Worm (Caenorhabditis elegans) whole organism, late embryonic: ENCODE measurements around the gene nsph-4.3.

Experiments used
- K02D7.2 ChIP-seq: sonication (generic microtip); optimal IDR thresholded peaks from 2 replicates; lab custom pipeline; 2017; ENCODE audit warnings: mild to moderate bottlenecking, missing genetic modification characterization, missing compliant biosample characterization
- Y22D7AL.16 ChIP-seq: sonication (generic microtip); optimal IDR thresholded peaks from 2 replicates; lab custom pipeline; 2016; ENCODE audit warnings: missing genetic modification characterization, missing compliant biosample characterization
- ahr-1 ChIP-seq: sonication (generic microtip); optimal IDR thresholded peaks from 2 replicates; lab custom pipeline; 2016; ENCODE audit warnings: missing genetic modification characterization, missing compliant biosample characterization
- ama-1 ChIP-seq: fragments of 150-350 bp; optimal IDR thresholded peaks from 2 replicates; lab custom pipeline; 2014
- ceh-19 ChIP-seq: fragments of 200-800 bp; sonication (Bioruptor generic); optimal IDR thresholded peaks from 2 replicates; lab custom pipeline; 2018; ENCODE audit warnings: mild to moderate bottlenecking, missing genetic modification characterization, missing compliant biosample characterization
- ceh-22 ChIP-seq: sonication (generic microtip); optimal IDR thresholded peaks from 2 replicates; lab custom pipeline; 2017; ENCODE audit warnings: missing biosample characterization, missing genetic modification characterization
- ceh-24 ChIP-seq: sonication (generic microtip); optimal IDR thresholded peaks from 2 replicates; lab custom pipeline; 2016; ENCODE audit warnings: mild to moderate bottlenecking, missing genetic modification characterization, missing compliant biosample characterization
- ceh-30 ChIP-seq: fragments of 150-350 bp; optimal IDR thresholded peaks from 2 replicates; lab custom pipeline; 2014; ENCODE audit warnings: missing biosample characterization, missing genetic modification characterization
- ceh-34 ChIP-seq: sonication (generic microtip); optimal IDR thresholded peaks from 2 replicates; lab custom pipeline; 2016; ENCODE audit warnings: mild to moderate bottlenecking, missing genetic modification characterization, missing compliant biosample characterization
- ceh-48 ChIP-seq: sonication (generic microtip); optimal IDR thresholded peaks from 2 replicates; lab custom pipeline; 2016; ENCODE audit warnings: missing genetic modification characterization, inconsistent platforms, missing compliant biosample characterization
- ceh-9 ChIP-seq: sonication (generic microtip); optimal IDR thresholded peaks from 2 replicates; lab custom pipeline; 2016; ENCODE audit warnings: mild to moderate bottlenecking, missing genetic modification characterization, inconsistent platforms, missing compliant biosample characterization
- dmd-4 ChIP-seq: sonication (generic microtip); optimal IDR thresholded peaks from 2 replicates; lab custom pipeline; 2016; ENCODE audit warnings: borderline replicate concordance, missing genetic modification characterization, missing compliant biosample characterization
- elt-4 ChIP-seq: sonication (generic microtip); optimal IDR thresholded peaks from 2 replicates; lab custom pipeline; 2016; ENCODE audit warnings: missing genetic modification characterization, missing compliant biosample characterization
- ets-4 ChIP-seq: sonication (generic microtip); optimal IDR thresholded peaks from 2 replicates; lab custom pipeline; 2016; ENCODE audit warnings: missing genetic modification characterization, missing compliant biosample characterization
- eyg-1 ChIP-seq: sonication (generic microtip); optimal IDR thresholded peaks from 2 replicates; lab custom pipeline; 2016; ENCODE audit warnings: missing genotype, missing genetic modification characterization, missing compliant biosample characterization
- fax-1 ChIP-seq: sonication (generic microtip); optimal IDR thresholded peaks from 2 replicates; lab custom pipeline; 2016; ENCODE audit warnings: missing genotype, missing genetic modification characterization, missing compliant biosample characterization
- fkh-10 ChIP-seq: fragments of 150-350 bp; optimal IDR thresholded peaks from 2 replicates; lab custom pipeline; 2014; ENCODE audit warnings: missing biosample characterization, missing genetic modification reagents, missing genetic modification characterization
- hlh-15 ChIP-seq: sonication (generic microtip); optimal IDR thresholded peaks from 2 replicates; lab custom pipeline; 2016; ENCODE audit warnings: missing genetic modification characterization, missing compliant biosample characterization
- hlh-6 ChIP-seq: sonication (generic microtip); optimal IDR thresholded peaks from 2 replicates; lab custom pipeline; 2016; ENCODE audit warnings: missing genotype, missing genetic modification characterization, missing compliant biosample characterization
- lim-6 ChIP-seq: sonication (generic microtip); optimal IDR thresholded peaks from 2 replicates; lab custom pipeline; 2016; ENCODE audit warnings: missing genetic modification characterization, missing compliant biosample characterization
- lin-11 ChIP-seq: fragments of 200-800 bp; sonication (Bioruptor generic); optimal IDR thresholded peaks from 2 replicates; lab custom pipeline; 2018; ENCODE audit warnings: mild to moderate bottlenecking, missing genetic modification characterization, missing compliant biosample characterization
- nfya-1 ChIP-seq: sonication (generic microtip); optimal IDR thresholded peaks from 2 replicates; lab custom pipeline; 2017; ENCODE audit warnings: missing genetic modification characterization, mild to moderate bottlenecking, missing compliant biosample characterization, antibody characterized with exemption, moderate library complexity
- nhr-11 ChIP-seq: fragments of 150-350 bp; optimal IDR thresholded peaks from 2 replicates; lab custom pipeline; 2014; ENCODE audit warnings: missing biosample characterization, missing genetic modification characterization
- odd-2 ChIP-seq: sonication (generic microtip); optimal IDR thresholded peaks from 2 replicates; lab custom pipeline; 2017; ENCODE audit warnings: antibody characterized with exemption, mild to moderate bottlenecking, missing genetic modification characterization, missing compliant biosample characterization
- pag-3 ChIP-seq: sonication (generic microtip); optimal IDR thresholded peaks from 2 replicates; lab custom pipeline; 2016; ENCODE audit warnings: missing compliant biosample characterization, missing genetic modification characterization, borderline replicate concordance
- pat-9 ChIP-seq: fragments of 200-800 bp; sonication (Bioruptor generic); optimal IDR thresholded peaks from 2 replicates; lab custom pipeline; 2018; ENCODE audit warnings: mild to moderate bottlenecking, missing genetic modification characterization, moderate library complexity, missing compliant biosample characterization
- pha-2 ChIP-seq: sonication (generic microtip); optimal IDR thresholded peaks from 2 replicates; lab custom pipeline; 2017; ENCODE audit warnings: mild to moderate bottlenecking, missing genetic modification characterization, missing compliant biosample characterization
- pha-4 ChIP-seq: fragments of 150-350 bp; optimal IDR thresholded peaks from 2 replicates; lab custom pipeline; 2018; ENCODE audit warnings: missing biosample characterization, missing genetic modification reagents, missing genetic modification characterization
- pros-1 ChIP-seq: fragments of 150-350 bp; optimal IDR thresholded peaks from 2 replicates; lab custom pipeline; 2014; ENCODE audit warnings: missing biosample characterization, missing genetic modification reagents, missing genetic modification characterization
- ref-2 ChIP-seq: sonication (generic microtip); optimal IDR thresholded peaks from 2 replicates; lab custom pipeline; 2016; ENCODE audit warnings: missing genetic modification characterization, missing compliant biosample characterization
- rnt-1 ChIP-seq: sonication (generic microtip); optimal IDR thresholded peaks from 2 replicates; lab custom pipeline; 2016; ENCODE audit warnings: missing genetic modification characterization, missing compliant biosample characterization
- sox-4 ChIP-seq: sonication (generic microtip); optimal IDR thresholded peaks from 2 replicates; lab custom pipeline; 2017; ENCODE audit warnings: mild to moderate bottlenecking, missing genetic modification characterization, inconsistent platforms, missing compliant biosample characterization
- syd-9 ChIP-seq: sonication (generic microtip); optimal IDR thresholded peaks from 2 replicates; lab custom pipeline; 2016; ENCODE audit warnings: mild to moderate bottlenecking, missing genetic modification characterization, moderate library complexity, missing compliant biosample characterization
- tbx-2 ChIP-seq: sonication (generic microtip); optimal IDR thresholded peaks from 2 replicates; lab custom pipeline; 2016; ENCODE audit warnings: missing genetic modification characterization, missing compliant biosample characterization
- ttx-3 ChIP-seq: sonication (generic microtip); optimal IDR thresholded peaks from 2 replicates; lab custom pipeline; 2016; ENCODE audit warnings: missing genetic modification reagents, missing genetic modification characterization, missing compliant biosample characterization
- unc-3 ChIP-seq, 2 experiments: fragments of 200-800 bp in 1 of 2; sonication (Bioruptor generic) in 1 of 2; sonication (generic microtip) in 1 of 2; conservative IDR thresholded peaks in 1 of 2; optimal IDR thresholded peaks in 1 of 2; 2 replicates each; pipeline versions ENCODE4 v1.3.6 to Lab custom; 2016 to 2022; ENCODE audit warnings: missing compliant biosample characterization in 2 of 2, missing genetic modification characterization in 2 of 2, missing genetic modification reagents in 1 of 2
- unc-55 ChIP-seq: sonication (generic microtip); optimal IDR thresholded peaks from 2 replicates; lab custom pipeline; 2017; ENCODE audit warnings: missing biosample characterization, missing genetic modification reagents, missing genetic modification characterization
- unc-86 ChIP-seq: sonication (generic microtip); optimal IDR thresholded peaks from 2 replicates; lab custom pipeline; 2016; ENCODE audit warnings: missing genetic modification characterization, missing compliant biosample characterization
- zip-5 ChIP-seq: sonication (generic microtip); optimal IDR thresholded peaks from 2 replicates; lab custom pipeline; 2016; ENCODE audit warnings: missing genetic modification characterization, missing compliant biosample characterization

Gene nsph-4.3

ce11 chrIII:7609168-7609567, at the start of gene nsph-4.3:
Gene nsph-4.3 (minus strand): TSS chrIII:7609268.
- no peak for TF ChIP-seq nhr-11 (tag; lab: Kevin White, UChicago)
- TF ChIP-seq pat-9 = no peak
- no peak for TF ChIP-seq eyg-1 (tag; lab: Kevin White, UChicago)
- no peak for TF ChIP-seq ceh-34 (tag; lab: Kevin White, UChicago)
- TF ChIP-seq rnt-1 = no peak
- TF ChIP-seq dmd-4 (tag; lab: Kevin White, UChicago) = no peak
- no peak for TF ChIP-seq ttx-3
- TF ChIP-seq nfya-1 (tag; lab: Kevin White, UChicago) = no peak
- no peak for TF ChIP-seq pros-1 (tag; lab: Kevin White, UChicago)
- no peak for TF ChIP-seq pha-4 (tag; lab: Kevin White, UChicago)
- TF ChIP-seq elt-4 (tag; lab: Kevin White, UChicago) = no peak
- no peak for TF ChIP-seq fkh-10 (GFP tag; lab: Kevin White, UChicago)
- TF ChIP-seq ceh-30 (tag; lab: Kevin White, UChicago) = no peak
- TF ChIP-seq Y22D7AL.16 (tag; lab: Kevin White, UChicago) = no peak
- no peak for TF ChIP-seq hlh-15 (tag; lab: Kevin White, UChicago)

- TF ChIP-seq lim-6 (tag; lab: Kevin White, UChicago) (no peak), ref-2 (tag; lab: Kevin White, UChicago) (no peak), elt-4 (tag; lab: Kevin White, UChicago) (no peak), ceh-34 (tag; lab: Kevin White, UChicago) (no peak), nfya-1 (tag; lab: Kevin White, UChicago) (no peak), hlh-6 (tag; lab: Kevin White, UChicago) (peak; percentile 51), tbx-2 (tag; lab: Kevin White, UChicago) (no peak), ama-1 (lab: Kevin White, UChicago) (no peak), Y22D7AL.16 (tag; lab: Kevin White, UChicago) (no peak), pag-3 (tag; lab: Kevin White, UChicago) (no peak), unc-86 (no peak), odd-2 (no peak), ceh-22 (tag; lab: Kevin White, UChicago) (no peak), unc-55 (peak; percentile 42), ahr-1 (tag; lab: Kevin White, UChicago) (no peak), pros-1 (tag; lab: Kevin White, UChicago) (no peak)
Measured at ce11 chrIII:7656474-7656873, 47.4 kb upstream of the nsph-4.3 start, which contains the start of gene ZK783.7. Gene ZK783.7 (plus strand): TSS chrIII:7656719.

DNA sequence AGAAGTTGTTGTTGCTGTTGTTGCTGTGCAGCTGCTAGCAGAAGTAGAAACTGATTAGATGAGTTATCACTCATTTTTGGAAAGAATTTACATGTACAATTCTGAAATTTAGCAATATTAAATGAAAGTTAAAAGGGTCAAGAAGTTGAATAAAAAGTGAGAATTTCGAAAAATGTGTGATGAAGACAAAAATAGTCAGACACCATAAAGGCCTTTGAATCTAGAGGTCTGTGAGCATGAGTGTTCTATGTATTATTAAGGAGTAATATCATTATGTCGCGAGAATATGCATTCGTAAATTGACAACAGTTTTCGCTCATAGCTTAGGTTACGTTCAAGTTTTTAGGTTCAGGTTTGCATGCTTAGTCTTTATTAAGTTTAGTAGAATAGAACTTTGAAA, 46.9 kb upstream of the nsph-4.3 start, which contains the start of gene baz-2:
Gene baz-2 (minus strand): TSS at position 101 of the 400 bp plus-strand sequence.
- TF ChIP-seq nfya-1 (tag; lab: Kevin White, UChicago) (no peak), pha-2 (no peak), tbx-2 (tag; lab: Kevin White, UChicago) (no peak), sox-4 (no peak), ets-4 (tag; lab: Kevin White, UChicago) (no peak), lin-11 (no peak), zip-5 (no peak), ama-1 (lab: Kevin White, UChicago) (no peak), ceh-48 (tag; lab: Kevin White, UChicago) (no peak), unc-3 (GFP tag; conservative IDR thresholded peaks at IDR 0.05; lab: Robert Waterston, UW) (no peak), unc-3 (tag; optimal IDR thresholded peaks at IDR 0.05; lab: Kevin White, UChicago) (no peak), odd-2 (no peak), ceh-9 (tag; lab: Kevin White, UChicago) (no peak), pha-4 (tag; lab: Kevin White, UChicago) (no peak), fax-1 (no peak), K02D7.2 (no peak), ceh-19 (GFP tag; lab: Kevin White, UChicago) (no peak), ceh-24 (tag; lab: Kevin White, UChicago) (no peak), syd-9 (tag; lab: Kevin White, UChicago) (no peak)
